5 worm cellular contexts compared by ENCODE assay signal in the genomic region with DNA sequence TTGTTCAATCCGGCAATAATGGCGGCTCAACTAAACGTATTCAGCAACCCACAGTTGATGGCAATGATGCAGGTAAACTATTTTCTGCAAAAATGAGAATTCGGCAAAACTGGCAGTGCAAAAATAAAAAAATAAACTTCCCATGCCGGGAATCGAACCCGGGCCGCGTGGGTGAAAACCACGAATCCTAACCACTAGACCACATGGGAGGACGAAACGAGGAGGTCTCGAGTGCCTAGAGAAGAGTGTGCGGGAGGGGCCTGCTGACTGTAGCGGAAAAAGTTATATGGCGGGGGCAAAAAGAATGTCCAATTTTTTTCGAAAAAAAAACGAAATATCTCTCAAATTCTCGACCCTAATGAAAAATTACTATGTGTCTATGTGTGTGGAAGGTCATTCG.
TF ChIP-seq lines count a peak whose summit lies in the region.

No protein-coding gene starts in this region.

TF ChIP-seq in whole organism, L1 larva, 84 proteins besides CTCF, POLR2A, EP300 and RAD21 (continues in another document):
- TF ChIP-seq nhr-85 (tag; lab: Kevin White, UChicago) (peak; percentile 83), ceh-82 (tag; optimal IDR thresholded peaks at IDR 0.05; lab: Kevin White, UChicago) (peak in 1 of 3 experiments; percentile 64), nhr-19 (GFP tag; conservative IDR thresholded peaks at IDR 0.05; lab: Robert Waterston, UW) (peak; percentile 67), unc-30 (tag; optimal IDR thresholded peaks at IDR 0.05; lab: Kevin White, UChicago) (no peak), egl-27 (tag; optimal IDR thresholded peaks at IDR 0.05; lab: Kevin White, UChicago) (no peak), ztf-11 (tag; optimal IDR thresholded peaks at IDR 0.05; lab: Kevin White, UChicago) (no peak), efl-1 (optimal IDR thresholded peaks at IDR 0.05; lab: Kevin White, UChicago) (peak; percentile 27 to 35), efl-1 (GFP tag; optimal IDR thresholded peaks at IDR 0.05 in 1 of 2; lab: Kevin White, UChicago) (peak; percentile 41 to 96), dsc-1 (tag; optimal IDR thresholded peaks at IDR 0.05; lab: Kevin White, UChicago) (peak; percentile 40), unc-62 (GFP tag; optimal IDR thresholded peaks at IDR 0.05; lab: Kevin White, UChicago) (no peak), F16B12.6 (tag; optimal IDR thresholded peaks at IDR 0.05; lab: Kevin White, UChicago) (no peak), C16A3.4 (tag; optimal IDR thresholded peaks at IDR 0.05; lab: Kevin White, UChicago) (peak; percentile 31), lin-13 (GFP tag; optimal IDR thresholded peaks at IDR 0.05; lab: Kevin White, UChicago) (peak; percentile 52), dpl-1 (GFP tag; optimal IDR thresholded peaks at IDR 0.05; lab: Kevin White, UChicago) (peak; percentile 13 to 55 (median 32)), unc-130 (tag; optimal IDR thresholded peaks at IDR 0.05; lab: Kevin White, UChicago) (no peak), vab-15 (tag; optimal IDR thresholded peaks at IDR 0.05; lab: Kevin White, UChicago) (peak; percentile 13), isw-1 (GFP tag; IDR thresholded peaks at IDR 0.05; lab: Robert Waterston, UW) (peak; percentile 6; the same call in 1 of the 2 replicates)

TF ChIP-seq in whole organism, L3 larva, 47 proteins besides CTCF, POLR2A, EP300 and RAD21:
- peak; percentile 22 for TF ChIP-seq lsy-12 (tag; optimal IDR thresholded peaks at IDR 0.05; lab: Kevin White, UChicago)
- no peak for TF ChIP-seq ceh-16 (tag; optimal IDR thresholded peaks at IDR 0.05; lab: Kevin White, UChicago)
- peak; percentile 28 for TF ChIP-seq pha-4 (tag; optimal IDR thresholded peaks at IDR 0.05; lab: Kevin White, UChicago)
- TF ChIP-seq nhr-43 (tag; optimal IDR thresholded peaks at IDR 0.05; lab: Kevin White, UChicago; ENCODE audit: poor library complexity, severe bottlenecking), result peak; percentile 38
- peak; percentile 25 for TF ChIP-seq lin-15B (tag; optimal IDR thresholded peaks at IDR 0.05; lab: Kevin White, UChicago)
- TF ChIP-seq elt-2 (tag; optimal IDR thresholded peaks at IDR 0.05; lab: Kevin White, UChicago), result peak; percentile 19
- peak; percentile 43 for TF ChIP-seq lin-39 (tag; optimal IDR thresholded peaks at IDR 0.05; lab: Kevin White, UChicago)
- no peak for TF ChIP-seq jun-1 (tag; optimal IDR thresholded peaks at IDR 0.05; lab: Kevin White, UChicago)
- TF ChIP-seq hmg-11 (tag; optimal IDR thresholded peaks at IDR 0.05; lab: Kevin White, UChicago), result peak; percentile 73
- peak; percentile 28 for TF ChIP-seq nfya-1 (tag; optimal IDR thresholded peaks at IDR 0.05; lab: Kevin White, UChicago; ENCODE audit: insufficient read depth)

TF ChIP-seq in whole organism, early embryonic, 17 proteins besides CTCF, POLR2A, EP300 and RAD21:
- TF ChIP-seq hmg-4 (GFP tag; optimal IDR thresholded peaks at IDR 0.05; lab: Kevin White, UChicago) (peak; percentile 80), pes-1 (GFP tag; IDR thresholded peaks at IDR 0.05; lab: Robert Waterston, UW) (peak; percentile 91), scrt-1 (GFP tag; IDR thresholded peaks at IDR 0.05; lab: Robert Waterston, UW) (peak; percentile 92), F13C5.2 (tag; optimal IDR thresholded peaks at IDR 0.05; lab: Kevin White, UChicago) (peak; percentile 78), tra-4 (tag; optimal IDR thresholded peaks at IDR 0.05; lab: Kevin White, UChicago) (no peak), ceh-36 (tag; optimal IDR thresholded peaks at IDR 0.05; lab: Kevin White, UChicago) (peak; percentile 65), ceh-13 (GFP tag; optimal IDR thresholded peaks at IDR 0.05; lab: Kevin White, UChicago) (peak; percentile 53), tbx-11 (GFP tag; IDR thresholded peaks at IDR 0.05; lab: Robert Waterston, UW) (peak; percentile 87), aly-1 (tag; optimal IDR thresholded peaks at IDR 0.05; lab: Kevin White, UChicago) (peak; percentile 40), hmbx-1 (tag; optimal IDR thresholded peaks at IDR 0.05; lab: Kevin White, UChicago) (peak; percentile 25), hnd-1 (tag; optimal IDR thresholded peaks at IDR 0.05; lab: Kevin White, UChicago) (peak; percentile 59), flt-1 (GFP tag; IDR thresholded peaks at IDR 0.05; lab: Robert Waterston, UW) (peak; percentile 90), tbx-37 (GFP tag; conservative IDR thresholded peaks at IDR 0.05; lab: Robert Waterston, UW) (peak; percentile 90), sea-1 (GFP tag; conservative IDR thresholded peaks at IDR 0.05; lab: Robert Waterston, UW) (peak; percentile 80), ets-7 (tag; optimal IDR thresholded peaks at IDR 0.05; lab: Kevin White, UChicago) (peak; percentile 31), ama-1 (optimal IDR thresholded peaks at IDR 0.05; lab: Kevin White, UChicago) (no peak), B0310.2 (tag; optimal IDR thresholded peaks at IDR 0.05; lab: Kevin White, UChicago) (peak; percentile 82)

TF ChIP-seq in whole organism, midembryonic, 9 proteins besides CTCF, POLR2A, EP300 and RAD21:
- TF ChIP-seq tab-1 (GFP tag; IDR thresholded peaks at IDR 0.05; lab: Robert Waterston, UW) (peak; percentile 88), med-1 (GFP tag; optimal IDR thresholded peaks at IDR 0.05; lab: Kevin White, UChicago; ENCODE audit: insufficient read depth) (peak; percentile 39), T22C8.4 (GFP tag; IDR thresholded peaks at IDR 0.05; lab: Robert Waterston, UW) (peak; percentile 88), cog-1 (tag; optimal IDR thresholded peaks at IDR 0.05; lab: Kevin White, UChicago) (no peak), flt-1 (GFP tag; IDR thresholded peaks at IDR 0.05; lab: Robert Waterston, UW) (peak; percentile 91), ztf-23 (GFP tag; IDR thresholded peaks at IDR 0.05; lab: Robert Waterston, UW) (peak; percentile 87), klf-2 (GFP tag; conservative IDR thresholded peaks at IDR 0.05; lab: Robert Waterston, UW) (peak; percentile 65; the same call in 1 of the 2 replicates), ref-1 (GFP tag; conservative IDR thresholded peaks at IDR 0.05; lab: Robert Waterston, UW) (peak; percentile 90), ztf-29 (GFP tag; IDR thresholded peaks at IDR 0.05; lab: Robert Waterston, UW) (peak; percentile 78)
TF ChIP-seq in whole organism, midembryonic: peak in this region for 8.

TF ChIP-seq in whole organism, young adult, 124 proteins besides CTCF, POLR2A, EP300 and RAD21 (continues in another document):
- TF ChIP-seq lin-40 (tag; optimal IDR thresholded peaks at IDR 0.05; lab: Kevin White, UChicago), result peak; percentile 46
- TF ChIP-seq pbrm-1 (GFP tag; IDR thresholded peaks at IDR 0.05; lab: Robert Waterston, UW), result 0 out of 2 replicates have a peak, but pooled peaks have one; percentile 41
- TF ChIP-seq B0261.1 (tag; optimal IDR thresholded peaks at IDR 0.05; lab: Kevin White, UChicago), result peak; percentile 90
- TF ChIP-seq attf-3 (GFP tag; conservative IDR thresholded peaks at IDR 0.05; lab: Robert Waterston, UW), result 0 out of 2 replicates have a peak, but pooled peaks have one; percentile 31
- peak; percentile 7 for TF ChIP-seq hlh-12 (tag; optimal IDR thresholded peaks at IDR 0.05; lab: Kevin White, UChicago)
- no peak for TF ChIP-seq repo-1 (tag; optimal IDR thresholded peaks at IDR 0.05; lab: Kevin White, UChicago)
- TF ChIP-seq nhr-90 (tag; optimal IDR thresholded peaks at IDR 0.05; lab: Kevin White, UChicago), result peak; percentile 69
- no peak for TF ChIP-seq ekl-4 (GFP tag; IDR thresholded peaks at IDR 0.05; lab: Robert Waterston, UW)
- TF ChIP-seq ztf-25 (GFP tag; IDR thresholded peaks at IDR 0.05; lab: Robert Waterston, UW), result peak; percentile 95
- TF ChIP-seq attf-5 (GFP tag; optimal IDR thresholded peaks at IDR 0.05; lab: Kevin White, UChicago), result peak; percentile 24
- TF ChIP-seq ceh-91 (GFP tag; IDR thresholded peaks at IDR 0.05; lab: Robert Waterston, UW), result no peak
- peak; percentile 66 for TF ChIP-seq dox-1 (GFP tag; IDR thresholded peaks at IDR 0.05; lab: Robert Waterston, UW)
- TF ChIP-seq zfh-2 (GFP tag; conservative IDR thresholded peaks at IDR 0.05; lab: Robert Waterston, UW), result peak; percentile 26; the same call in 1 of the 2 replicates
- TF ChIP-seq lin-54 (GFP tag; optimal IDR thresholded peaks at IDR 0.05; lab: Kevin White, UChicago), result peak; percentile 18
- peak; percentile 35 for TF ChIP-seq ztf-26 (tag; optimal IDR thresholded peaks at IDR 0.05; lab: Kevin White, UChicago)
- TF ChIP-seq snpc-1.3 (tag; optimal IDR thresholded peaks at IDR 0.05; lab: Kevin White, UChicago; ENCODE audit: insufficient read depth), result peak; percentile 11
- no peak for TF ChIP-seq hlh-26 (GFP tag; conservative IDR thresholded peaks at IDR 0.05; lab: Robert Waterston, UW)
- TF ChIP-seq ceh-100 (GFP tag; IDR thresholded peaks at IDR 0.05; lab: Robert Waterston, UW), result peak; percentile 43; the same call in 1 of the 2 replicates
- TF ChIP-seq cebp-2 (GFP tag; IDR thresholded peaks at IDR 0.05; lab: Robert Waterston, UW), result 0 out of 2 replicates have a peak, but pooled peaks have one; percentile 32
- TF ChIP-seq nhr-179 (tag; optimal IDR thresholded peaks at IDR 0.05; lab: Kevin White, UChicago), result no peak
- TF ChIP-seq madf-8 (GFP tag; conservative IDR thresholded peaks at IDR 0.05; lab: Robert Waterston, UW), result no peak
- peak; percentile 54; the same call in 1 of the 2 replicates for TF ChIP-seq Y95B8A.8 (GFP tag; IDR thresholded peaks at IDR 0.05; lab: Robert Waterston, UW)
- no peak for TF ChIP-seq lag-1 (GFP tag; IDR thresholded peaks at IDR 0.05; lab: Robert Waterston, UW)
- TF ChIP-seq Y56A3A.18 (GFP tag; IDR thresholded peaks at IDR 0.05; lab: Robert Waterston, UW), result 0 out of 2 replicates have a peak, but pooled peaks have one; percentile 58
- TF ChIP-seq akir-1 (GFP tag; optimal IDR thresholded peaks at IDR 0.05; lab: Kevin White, UChicago), result no peak
- TF ChIP-seq chd-7 (tag; optimal IDR thresholded peaks at IDR 0.05; lab: Kevin White, UChicago), result peak; percentile 2
- peak; percentile 4 to 59 for TF ChIP-seq rec-8 (tag; optimal IDR thresholded peaks at IDR 0.05; lab: Kevin White, UChicago)
- TF ChIP-seq lir-1 (GFP tag; conservative IDR thresholded peaks at IDR 0.05; lab: Robert Waterston, UW), result no peak
- no peak for TF ChIP-seq tbx-9 (tag; optimal IDR thresholded peaks at IDR 0.05; lab: Kevin White, UChicago; ENCODE audit: borderline replicate concordance)
- TF ChIP-seq nhr-80 (tag; optimal IDR thresholded peaks at IDR 0.05; lab: Kevin White, UChicago), result peak; percentile 18
- no peak for TF ChIP-seq nhr-27 (tag; optimal IDR thresholded peaks at IDR 0.05; lab: Kevin White, UChicago)
- 0 out of 2 replicates have a peak, but pooled peaks have one; percentile 21 for TF ChIP-seq B0336.3 (GFP tag; IDR thresholded peaks at IDR 0.05; lab: Robert Waterston, UW)
- TF ChIP-seq T07F8.4 (tag; optimal IDR thresholded peaks at IDR 0.05; lab: Kevin White, UChicago), result peak; percentile 1
- no peak for TF ChIP-seq F57C9.4 (tag; optimal IDR thresholded peaks at IDR 0.05; lab: Kevin White, UChicago)
- no peak for TF ChIP-seq C17E4.6 (GFP tag; IDR thresholded peaks at IDR 0.05; lab: Robert Waterston, UW)
- TF ChIP-seq hmg-1.2 (GFP tag; IDR thresholded peaks at IDR 0.05; lab: Robert Waterston, UW), result peak; percentile 74

Comparison
In these comparisons a context has a peak if more than half of its experiments do, and no peak if none do; other contexts are left out.
1. Of the 8 proteins assayed by ChIP-seq in both whole organism, young adult and whole organism, L1 larva: peak only in whole organism, young adult: none; only in whole organism, L1 larva: dpl-1 and efl-1; in both: nhr-90; in neither: 2; mixed calls (peak in some experiments, not most) for 3.